Fruit fly (Drosophila melanogaster): ENCODE results near the gene Cdep.

Gene Cdep

DNA sequence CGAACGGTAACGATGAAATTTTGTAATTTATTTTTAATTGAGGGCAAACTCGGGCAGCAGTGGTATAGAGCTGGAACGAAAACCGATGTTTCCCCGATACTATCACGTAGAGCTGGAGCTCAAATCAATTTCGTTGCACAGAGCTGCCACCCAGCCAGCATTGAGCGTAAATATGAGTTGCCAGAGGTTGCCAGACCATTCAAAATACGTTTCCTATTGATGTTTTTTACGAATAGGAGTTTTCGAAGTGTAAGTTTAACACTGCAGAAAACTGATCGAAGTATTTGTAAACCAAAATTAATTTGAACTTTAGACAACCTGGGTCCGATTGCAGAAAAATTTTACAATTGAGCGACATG, 42.2 kb downstream of the Cdep start, which contains the start of gene Ubc6 (continued):
- TF ChIP-seq trh (GFP tag; optimal IDR thresholded peaks at IDR 0.05) (no peak), sim (GFP tag; IDR thresholded peaks at IDR 0.05) (no peak), CG2889 (GFP tag; IDR thresholded peaks at IDR 0.05) (no peak), CG13624 (GFP tag; optimal IDR thresholded peaks at IDR 0.05) (peak; percentile 80), CG13894 (tag; optimal IDR thresholded peaks at IDR 0.05) (peak; percentile 82), Optix (GFP tag; IDR thresholded peaks at IDR 0.05) (no peak), vnd (GFP tag; IDR thresholded peaks at IDR 0.05; ENCODE audit: partially characterized antibody) (no peak), peb (GFP tag; IDR thresholded peaks at IDR 0.05) (no peak), jing (GFP tag; optimal IDR thresholded peaks at IDR 0.05) (no peak), fd64A (GFP tag; optimal IDR thresholded peaks at IDR 0.05) (no peak), HLH4C (GFP tag; IDR thresholded peaks at IDR 0.05; ENCODE audit: partially characterized antibody) (no peak), Gug (GFP tag; IDR thresholded peaks at IDR 0.05) (peak; percentile 87), Rx (GFP tag; IDR thresholded peaks at IDR 0.05) (no peak), sug (tag; optimal IDR thresholded peaks at IDR 0.05) (peak; percentile 35), tap (tag; optimal IDR thresholded peaks at IDR 0.05) (no peak), crp (GFP tag; optimal IDR thresholded peaks at IDR 0.05) (peak in 1 of 2 experiments; percentile 31), aop (GFP tag; IDR thresholded peaks at IDR 0.05) (no peak), Dad (GFP tag; optimal IDR thresholded peaks at IDR 0.05) (peak; percentile 74), Doc2 (GFP tag; IDR thresholded peaks at IDR 0.05) (no peak), CG17912 (GFP tag; optimal IDR thresholded peaks at IDR 0.05) (peak; percentile 28), croc (GFP tag; conservative IDR thresholded peaks at IDR 0.05) (no peak), fru (optimal IDR thresholded peaks at IDR 0.05) (no peak), eve (GFP tag; optimal IDR thresholded peaks at IDR 0.05) (no peak), Meics (GFP tag; optimal IDR thresholded peaks at IDR 0.05) (peak; percentile 39), Hr78 (GFP tag; optimal IDR thresholded peaks at IDR 0.05) (no peak), trem (tag; optimal IDR thresholded peaks at IDR 0.05) (peak; percentile 91), CG8944 (GFP tag; optimal IDR thresholded peaks at IDR 0.05) (peak; percentile 72), ase (GFP tag; IDR thresholded peaks at IDR 0.05) (no peak), H2.0 (GFP tag; IDR thresholded peaks at IDR 0.05) (no peak), phol (tag; optimal IDR thresholded peaks at IDR 0.05) (peak; percentile 73), CG12236 (GFP tag; optimal IDR thresholded peaks at IDR 0.05) (peak; percentile 49), Hr39 (optimal IDR thresholded peaks at IDR 0.05) (no peak), Atf3 (GFP tag; optimal IDR thresholded peaks at IDR 0.05) (peak; percentile 71), CG8924 (tag; optimal IDR thresholded peaks at IDR 0.05) (peak; percentile 63), HmgZ (tag; optimal IDR thresholded peaks at IDR 0.05) (peak; percentile 93), schlank (tag; optimal IDR thresholded peaks at IDR 0.05) (peak; percentile 0), org-1 (GFP tag; optimal IDR thresholded peaks at IDR 0.05) (no peak), CG6791 (GFP tag; IDR thresholded peaks at IDR 0.05; ENCODE audit: partially characterized antibody) (no peak), Adf1 (GFP tag; IDR thresholded peaks at IDR 0.05) (no peak), oc (tag; optimal IDR thresholded peaks at IDR 0.05) (peak; percentile 9), maf-S (GFP tag; optimal IDR thresholded peaks at IDR 0.05) (peak; percentile 59), pros (GFP tag; optimal IDR thresholded peaks at IDR 0.05) (no peak), dysf (GFP tag; IDR thresholded peaks at IDR 0.05) (no peak), Nf-YC (tag; optimal IDR thresholded peaks at IDR 0.05) (peak; percentile 42), CG11504 (tag; optimal IDR thresholded peaks at IDR 0.05) (no peak), CG10654 (GFP tag; optimal IDR thresholded peaks at IDR 0.05) (peak; percentile 59), CG2678 (tag; optimal IDR thresholded peaks at IDR 0.05) (peak; percentile 36), Bdp1 (GFP tag; optimal IDR thresholded peaks at IDR 0.05) (peak; percentile 65), CG9727 (GFP tag; optimal IDR thresholded peaks at IDR 0.05) (peak; percentile 55), yki (optimal IDR thresholded peaks at IDR 0.05) (no peak), CG1024 (GFP tag; IDR thresholded peaks at IDR 0.05) (no peak), tgo (GFP tag; IDR thresholded peaks at IDR 0.05) (no peak), CG15514 (GFP tag; optimal IDR thresholded peaks at IDR 0.05) (peak; percentile 88)
